Fruit fly (Drosophila melanogaster): ENCODE results near the gene Baldspot.

dm6 chr3L:16682371-16682770 is 21.0 kb upstream of the Baldspot start:
- TF ChIP-seq Myc (optimal IDR thresholded peaks at IDR 0.05) = no peak
- TF ChIP-seq psq (optimal IDR thresholded peaks at IDR 0.05) = no peak
- no peak for TF ChIP-seq h (optimal IDR thresholded peaks at IDR 0.05)
